Worm (Caenorhabditis elegans): ENCODE data around the gene F15A8.1.

F15A8.1 gene

DNA sequence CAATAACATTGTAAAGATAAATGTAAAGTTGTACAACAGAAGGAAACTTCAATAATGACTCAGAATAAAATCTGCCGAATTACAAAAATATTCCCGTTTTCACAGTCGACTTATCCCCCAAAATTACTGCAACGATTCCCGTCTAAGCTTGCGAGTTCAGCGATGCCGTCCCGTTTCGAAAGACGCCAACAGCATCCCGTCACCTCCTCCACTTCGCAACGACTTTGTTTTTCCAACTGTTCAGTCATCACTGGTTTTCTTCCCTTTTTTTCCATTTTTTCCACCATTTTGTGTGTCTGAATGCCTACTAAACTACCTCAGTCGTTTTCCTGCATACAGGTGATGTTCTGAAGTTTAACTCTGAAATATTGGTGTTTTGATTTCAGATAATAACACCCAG, at the start of gene F15A8.1:
F15A8.1 (plus strand) TSS at position 301 of the 400 bp plus-strand sequence.
- TF ChIP-seq ceh-36 (tag; optimal IDR thresholded peaks at IDR 0.05) (no peak), ama-1 (optimal IDR thresholded peaks at IDR 0.05) (no peak), tbx-11 (GFP tag; IDR thresholded peaks at IDR 0.05) (no peak), ceh-13 (GFP tag; optimal IDR thresholded peaks at IDR 0.05) (no peak), tra-4 (tag; optimal IDR thresholded peaks at IDR 0.05) (no peak), ets-7 (tag; optimal IDR thresholded peaks at IDR 0.05) (no peak)

DNA sequence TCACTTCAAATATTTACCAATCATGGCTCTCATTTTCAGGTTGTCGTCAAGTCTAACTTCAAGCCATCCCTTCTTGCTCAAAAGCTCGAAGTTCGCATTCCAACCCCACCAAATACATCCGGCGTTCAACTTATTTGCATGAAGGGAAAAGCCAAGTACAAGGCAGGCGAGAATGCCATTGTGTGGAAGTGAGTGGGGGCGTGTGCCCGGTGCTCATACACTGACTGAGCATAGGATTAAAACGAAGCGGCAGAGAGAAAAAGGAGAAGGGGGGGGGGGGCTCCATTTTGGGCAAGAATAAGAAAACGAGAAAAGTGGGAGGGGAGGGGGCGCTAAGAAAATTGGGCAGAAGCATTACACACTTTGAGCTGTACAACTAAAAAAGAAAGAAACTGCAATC, 49.1 kb upstream of the F15A8.1 start:
- TF ChIP-seq hnd-1 (tag; optimal IDR thresholded peaks at IDR 0.05): no peak
- no peak for TF ChIP-seq ceh-13 (GFP tag; optimal IDR thresholded peaks at IDR 0.05)
- no peak for TF ChIP-seq tbx-37 (GFP tag; conservative IDR thresholded peaks at IDR 0.05)
- no peak for TF ChIP-seq flt-1 (GFP tag; IDR thresholded peaks at IDR 0.05)
- no peak for TF ChIP-seq tbx-11 (GFP tag; IDR thresholded peaks at IDR 0.05)
- TF ChIP-seq ets-7 (tag; optimal IDR thresholded peaks at IDR 0.05): no peak
- no peak for TF ChIP-seq F13C5.2 (tag; optimal IDR thresholded peaks at IDR 0.05)
- no peak for TF ChIP-seq scrt-1 (GFP tag; IDR thresholded peaks at IDR 0.05)
- TF ChIP-seq ama-1 (optimal IDR thresholded peaks at IDR 0.05): no peak
- TF ChIP-seq aly-1 (tag; optimal IDR thresholded peaks at IDR 0.05): no peak
- no peak for TF ChIP-seq hmbx-1 (tag; optimal IDR thresholded peaks at IDR 0.05)
- no peak for TF ChIP-seq tra-4 (tag; optimal IDR thresholded peaks at IDR 0.05)
- no peak for TF ChIP-seq hmg-4 (GFP tag; optimal IDR thresholded peaks at IDR 0.05)

DNA sequence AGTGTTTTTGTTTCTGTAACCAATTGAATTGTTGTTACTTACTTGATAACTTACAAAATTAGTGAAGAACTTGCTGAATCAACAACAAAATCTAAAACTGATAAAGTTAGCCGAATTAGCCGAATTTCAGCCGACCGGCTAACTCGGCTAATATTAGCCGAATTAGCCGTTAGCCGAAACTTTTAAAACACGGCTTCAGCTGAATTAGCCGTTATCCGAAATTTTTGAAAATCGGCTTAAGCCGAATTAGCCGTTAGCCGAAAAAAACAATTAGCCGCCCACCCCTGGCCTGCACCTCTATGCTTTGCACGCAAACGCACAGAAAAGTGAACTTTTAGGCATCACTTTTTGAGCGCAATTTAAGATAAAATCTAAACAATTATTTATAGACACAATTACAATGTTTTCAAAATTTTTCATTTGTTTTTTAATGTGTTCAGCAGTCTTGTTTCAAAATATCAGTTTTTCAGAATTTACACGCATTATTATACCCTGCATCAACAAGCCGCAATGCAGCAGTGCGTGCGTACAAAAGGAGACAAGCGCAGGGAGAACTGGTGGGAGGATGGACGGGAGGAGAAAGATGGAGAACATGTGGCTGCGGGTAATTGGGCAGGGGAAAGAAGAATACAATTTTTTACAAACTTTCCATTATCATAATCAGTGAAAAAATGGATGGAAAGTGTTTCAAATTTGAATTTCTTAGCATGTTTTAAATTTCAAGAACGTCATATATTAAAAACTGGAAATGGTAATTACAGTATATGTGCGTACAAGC, 45.5 kb upstream of the F15A8.1 start:
- TF ChIP-seq F13C5.2 (tag; optimal IDR thresholded peaks at IDR 0.05): peak; percentile 62
- peak; percentile 42; the same call in 1 of the 2 replicates for TF ChIP-seq tbx-37 (GFP tag; conservative IDR thresholded peaks at IDR 0.05)
- no peak for TF ChIP-seq pes-1 (GFP tag; IDR thresholded peaks at IDR 0.05)

DNA sequence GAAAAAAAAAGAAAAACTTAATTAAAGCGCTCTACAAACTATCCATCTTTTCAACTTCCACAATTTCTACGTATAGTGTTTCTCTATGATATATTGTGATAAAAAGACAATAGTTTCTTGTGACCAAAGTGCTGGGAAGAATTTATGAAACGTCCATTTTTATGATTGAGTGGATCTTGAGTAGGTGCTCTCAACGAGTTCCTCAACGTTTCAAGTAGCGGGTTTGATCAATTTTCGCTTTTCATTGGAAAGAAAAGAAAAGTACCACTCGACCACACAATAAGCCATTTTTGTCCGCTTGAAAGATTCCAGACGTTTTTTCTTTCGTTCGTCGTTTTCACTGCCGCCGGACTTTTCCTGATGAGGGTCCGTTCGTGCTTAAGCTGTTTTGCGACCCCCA, 43.3 kb upstream of the F15A8.1 start:
- TF ChIP-seq hmg-4 (GFP tag; optimal IDR thresholded peaks at IDR 0.05) (no peak), hnd-1 (tag; optimal IDR thresholded peaks at IDR 0.05) (no peak), ceh-36 (tag; optimal IDR thresholded peaks at IDR 0.05) (no peak), tbx-11 (GFP tag; IDR thresholded peaks at IDR 0.05) (no peak), ceh-13 (GFP tag; optimal IDR thresholded peaks at IDR 0.05) (no peak), B0310.2 (tag; optimal IDR thresholded peaks at IDR 0.05) (no peak), tbx-37 (GFP tag; conservative IDR thresholded peaks at IDR 0.05) (no peak), flt-1 (GFP tag; IDR thresholded peaks at IDR 0.05) (no peak), hmbx-1 (tag; optimal IDR thresholded peaks at IDR 0.05) (no peak), pes-1 (GFP tag; IDR thresholded peaks at IDR 0.05) (no peak), tra-4 (tag; optimal IDR thresholded peaks at IDR 0.05) (no peak), aly-1 (tag; optimal IDR thresholded peaks at IDR 0.05) (no peak), scrt-1 (GFP tag; IDR thresholded peaks at IDR 0.05) (no peak), ets-7 (tag; optimal IDR thresholded peaks at IDR 0.05) (no peak), F13C5.2 (tag; optimal IDR thresholded peaks at IDR 0.05) (no peak), ama-1 (optimal IDR thresholded peaks at IDR 0.05) (no peak), sea-1 (GFP tag; conservative IDR thresholded peaks at IDR 0.05) (no peak)

DNA sequence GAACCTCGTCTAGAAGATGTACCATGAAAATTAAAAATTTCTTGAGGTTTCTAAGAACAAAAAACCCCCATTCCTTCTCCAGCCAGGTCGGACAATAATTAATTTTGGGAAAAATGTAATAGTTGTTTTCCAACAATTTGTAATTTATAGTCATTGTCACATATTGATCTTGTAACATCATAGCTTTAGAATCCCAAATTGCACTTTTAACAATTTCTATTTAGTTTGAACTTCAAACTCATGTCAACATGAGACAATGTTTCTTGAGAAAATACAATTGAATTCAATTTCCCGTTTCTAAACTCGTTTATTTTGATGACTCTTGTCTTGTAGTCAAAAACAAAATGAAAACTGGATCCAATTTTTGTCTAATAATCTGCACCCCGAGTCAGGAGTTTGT, 40.4 kb upstream of the F15A8.1 start:
- TF ChIP-seq hmbx-1 (tag; optimal IDR thresholded peaks at IDR 0.05): no peak
- TF ChIP-seq tra-4 (tag; optimal IDR thresholded peaks at IDR 0.05): no peak
- no peak for TF ChIP-seq ets-7 (tag; optimal IDR thresholded peaks at IDR 0.05)

DNA sequence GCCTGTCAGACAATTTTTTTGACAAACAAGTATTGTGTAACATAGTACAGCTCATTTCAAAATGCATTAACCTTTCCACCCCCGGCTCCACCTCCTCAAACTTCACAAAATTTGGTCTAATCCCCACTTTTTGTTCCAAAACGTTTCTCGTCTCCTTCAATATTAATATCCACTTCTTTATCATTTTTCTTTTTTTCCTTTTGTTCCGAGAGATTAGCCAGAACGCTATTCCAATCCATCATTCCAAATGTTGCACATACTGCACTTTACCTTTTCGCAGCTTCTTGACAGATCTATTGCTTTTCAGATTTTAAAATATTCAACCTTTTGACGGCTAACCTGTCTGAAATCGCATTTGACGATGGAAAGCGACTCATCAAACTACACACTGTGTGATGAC, 37.9 kb upstream of the F15A8.1 start, which contains the start of gene D1079.1:
D1079.1 (plus strand) TSS at position 301 of the 400 bp plus-strand sequence.
- TF ChIP-seq ceh-13 (GFP tag; optimal IDR thresholded peaks at IDR 0.05) (no peak), B0310.2 (tag; optimal IDR thresholded peaks at IDR 0.05) (no peak), aly-1 (tag; optimal IDR thresholded peaks at IDR 0.05) (no peak), sea-1 (GFP tag; conservative IDR thresholded peaks at IDR 0.05) (no peak), ama-1 (optimal IDR thresholded peaks at IDR 0.05) (no peak), ets-7 (tag; optimal IDR thresholded peaks at IDR 0.05) (no peak), flt-1 (GFP tag; IDR thresholded peaks at IDR 0.05) (no peak), hmbx-1 (tag; optimal IDR thresholded peaks at IDR 0.05) (no peak), hmg-4 (GFP tag; optimal IDR thresholded peaks at IDR 0.05) (no peak)

DNA sequence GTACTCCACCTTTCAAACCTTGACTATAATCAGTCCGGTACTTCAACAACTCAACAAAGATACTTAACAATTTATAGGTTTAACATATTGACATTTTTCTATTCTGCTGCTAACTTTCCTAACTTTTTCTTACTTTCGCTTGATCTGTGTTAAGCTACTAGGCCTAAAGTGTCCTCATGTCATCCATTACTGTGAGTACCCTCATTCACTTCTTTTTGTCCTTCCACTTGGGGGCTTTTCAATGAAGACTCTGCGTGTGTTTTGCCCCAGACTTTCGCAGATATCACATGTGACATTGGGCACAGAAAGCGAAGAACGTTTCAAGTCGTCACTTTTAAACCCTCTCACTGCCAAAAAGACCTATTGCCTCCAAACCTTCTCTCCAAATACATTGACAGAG, 36.0 kb upstream of the F15A8.1 start:
- TF ChIP-seq ceh-13 (GFP tag; optimal IDR thresholded peaks at IDR 0.05) (no peak), hnd-1 (tag; optimal IDR thresholded peaks at IDR 0.05) (no peak)

DNA sequence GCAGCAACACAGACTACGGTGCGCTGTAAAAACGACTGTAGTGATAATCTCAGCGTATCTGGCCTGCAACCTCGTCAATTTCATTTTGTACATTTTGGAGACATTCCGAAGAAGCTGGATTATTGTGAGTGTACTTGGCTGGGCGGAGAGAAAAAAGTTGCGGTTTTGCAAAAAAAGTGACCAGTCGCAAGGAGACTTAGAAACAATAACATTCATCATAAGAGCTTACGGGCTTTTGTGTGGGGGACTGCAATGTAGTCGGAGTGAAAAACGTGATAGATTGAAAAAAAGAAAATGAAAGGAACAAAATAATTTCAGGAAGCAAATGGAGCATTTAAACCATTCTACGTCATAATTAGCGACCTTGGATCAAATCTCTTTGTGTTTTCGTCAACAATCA, 32.3 kb upstream of the F15A8.1 start:
- TF ChIP-seq scrt-1 (GFP tag; IDR thresholded peaks at IDR 0.05) (no peak), sea-1 (GFP tag; conservative IDR thresholded peaks at IDR 0.05) (no peak), hmbx-1 (tag; optimal IDR thresholded peaks at IDR 0.05) (no peak), tbx-11 (GFP tag; IDR thresholded peaks at IDR 0.05) (no peak), hnd-1 (tag; optimal IDR thresholded peaks at IDR 0.05) (no peak), pes-1 (GFP tag; IDR thresholded peaks at IDR 0.05) (no peak), aly-1 (tag; optimal IDR thresholded peaks at IDR 0.05) (no peak), flt-1 (GFP tag; IDR thresholded peaks at IDR 0.05) (no peak)

Measured in whole organism, early embryonic.